Worm (Caenorhabditis elegans) whole organism, L3 larva: ENCODE measurements around the gene dhhc-5.

Experiments
- R02D3.7 ChIP-seq: fragments of 150-350 bp; optimal IDR thresholded peaks from 2 replicates; lab custom pipeline; 2014; ENCODE audit warnings: missing biosample characterization, missing genetic modification characterization
- ZK546.5 ChIP-seq: sonication (generic microtip); optimal IDR thresholded peaks from 2 replicates; lab custom pipeline; 2017; ENCODE audit warnings: missing biosample characterization, missing genetic modification characterization
- aly-2 ChIP-seq: fragments of 150-350 bp; optimal IDR thresholded peaks from 2 replicates; lab custom pipeline; 2014; ENCODE audit warnings: missing biosample characterization, missing genetic modification characterization
- ama-1 ChIP-seq: fragments of 150-350 bp; optimal IDR thresholded peaks from 2 replicates; lab custom pipeline; 2018
- ceh-16 ChIP-seq: sonication (generic microtip); optimal IDR thresholded peaks from 2 replicates; lab custom pipeline; 2017; ENCODE audit warnings: missing biosample characterization, missing genetic modification characterization
- ceh-28 ChIP-seq: fragments of 150-350 bp; optimal IDR thresholded peaks from 2 replicates; lab custom pipeline; 2014; ENCODE audit warnings: missing biosample characterization, missing genetic modification reagents, missing genetic modification characterization
- ceh-9 ChIP-seq: sonication (generic microtip); optimal IDR thresholded peaks from 2 replicates; lab custom pipeline; 2018; ENCODE audit warnings: missing biosample characterization, missing genetic modification characterization
- egl-5 ChIP-seq: fragments of 150-350 bp; optimal IDR thresholded peaks from 2 replicates; lab custom pipeline; 2017; ENCODE audit warnings: missing biosample characterization, missing genetic modification reagents, missing genetic modification characterization, inconsistent platforms
- elt-1 ChIP-seq: fragments of 150-350 bp; optimal IDR thresholded peaks from 2 replicates; lab custom pipeline; 2014; ENCODE audit warnings: missing biosample characterization, missing genetic modification characterization
- elt-2 ChIP-seq: sonication (generic microtip); optimal IDR thresholded peaks from 2 replicates; lab custom pipeline; 2016; ENCODE audit warnings: missing genetic modification reagents, mild to moderate bottlenecking, missing genetic modification characterization, missing compliant biosample characterization
- fkh-10 ChIP-seq: sonication (generic microtip); optimal IDR thresholded peaks from 2 replicates; lab custom pipeline; 2017; ENCODE audit warnings: missing biosample characterization, missing genetic modification reagents, missing genetic modification characterization
- fos-1 ChIP-seq: fragments of 150-350 bp; optimal IDR thresholded peaks from 2 replicates; lab custom pipeline; 2014; ENCODE audit warnings: missing biosample characterization, missing genetic modification characterization
- jun-1 ChIP-seq: fragments of 150-350 bp; optimal IDR thresholded peaks from 2 replicates; lab custom pipeline; 2014; ENCODE audit warnings: missing biosample characterization, missing genetic modification reagents, missing genetic modification characterization
- lin-39 ChIP-seq: fragments of 150-350 bp; optimal IDR thresholded peaks from 2 replicates; lab custom pipeline; 2018; ENCODE audit warnings: missing biosample characterization, missing genetic modification reagents, missing genetic modification characterization
- lsy-12 ChIP-seq: sonication (generic microtip); optimal IDR thresholded peaks from 2 replicates; lab custom pipeline; 2016; ENCODE audit warnings: mild to moderate bottlenecking, missing genetic modification characterization, missing compliant biosample characterization
- mml-1 ChIP-seq: fragments of 150-350 bp; sonication (generic microtip); optimal IDR thresholded peaks from 3 replicates; lab custom pipeline; 2014; ENCODE audit warnings: missing biosample characterization, missing genetic modification characterization
- nfya-1 ChIP-seq: sonication (generic microtip); optimal IDR thresholded peaks from 2 replicates; lab custom pipeline; 2017; ENCODE audit warnings: missing genetic modification characterization, mild to moderate bottlenecking, missing compliant biosample characterization, antibody characterized with exemption, moderate library complexity; ENCODE audit not compliant: insufficient read depth
- nhr-12 ChIP-seq: fragments of 150-350 bp; optimal IDR thresholded peaks from 2 replicates; lab custom pipeline; 2014; ENCODE audit warnings: missing biosample characterization, missing genetic modification characterization
- nhr-23 ChIP-seq: fragments of 150-350 bp; optimal IDR thresholded peaks from 2 replicates; lab custom pipeline; 2014; ENCODE audit warnings: missing biosample characterization, missing genetic modification reagents, missing genetic modification characterization
- nhr-25 ChIP-seq: sonication (generic microtip); optimal IDR thresholded peaks from 2 replicates; lab custom pipeline; 2017; ENCODE audit warnings: missing biosample characterization, missing genetic modification characterization
- nhr-28 ChIP-seq: fragments of 150-350 bp; optimal IDR thresholded peaks from 2 replicates; lab custom pipeline; 2014; ENCODE audit warnings: missing biosample characterization, missing genetic modification characterization
- nhr-67 ChIP-seq: fragments of 150-350 bp; optimal IDR thresholded peaks from 2 replicates; lab custom pipeline; 2014; ENCODE audit warnings: missing biosample characterization, missing genetic modification characterization
- nhr-76 ChIP-seq: fragments of 150-350 bp; sonication (generic microtip); optimal IDR thresholded peaks from 5 replicates; lab custom pipeline; 2014; ENCODE audit warnings: missing biosample characterization, missing genetic modification characterization
- nhr-77 ChIP-seq: fragments of 150-350 bp; optimal IDR thresholded peaks from 2 replicates; lab custom pipeline; 2014; ENCODE audit warnings: missing biosample characterization, missing genetic modification characterization
- pqm-1 ChIP-seq: fragments of 150-350 bp; optimal IDR thresholded peaks from 2 replicates; lab custom pipeline; 2017; ENCODE audit warnings: missing biosample characterization, missing genetic modification characterization, inconsistent platforms
- sea-2 ChIP-seq: fragments of 150-350 bp; sonication (generic microtip); optimal IDR thresholded peaks from 4 replicates; lab custom pipeline; 2014; ENCODE audit warnings: missing biosample characterization, missing genetic modification reagents, missing genetic modification characterization
- skn-1 ChIP-seq: fragments of 150-350 bp; optimal IDR thresholded peaks from 2 replicates; lab custom pipeline; 2014; ENCODE audit warnings: missing biosample characterization, missing genetic modification characterization
- snpc-4 ChIP-seq: fragments of 150-350 bp; optimal IDR thresholded peaks from 2 replicates; lab custom pipeline; 2014; ENCODE audit warnings: missing biosample characterization, missing genetic modification characterization
- tbx-2 ChIP-seq: sonication (generic microtip); optimal IDR thresholded peaks from 2 replicates; lab custom pipeline; 2016; ENCODE audit warnings: mild to moderate bottlenecking, missing genetic modification characterization, missing compliant biosample characterization
- zag-1 ChIP-seq: fragments of 150-350 bp; optimal IDR thresholded peaks from 2 replicates; lab custom pipeline; 2014; ENCODE audit warnings: missing biosample characterization, missing genetic modification characterization
- ztf-4 ChIP-seq: fragments of 150-350 bp; optimal IDR thresholded peaks from 2 replicates; lab custom pipeline; 2014; ENCODE audit warnings: missing biosample characterization, missing genetic modification characterization

Gene dhhc-5

ce11 chrIII:6857390-6857848, 8.6 kb upstream of the dhhc-5 start (continued):
- TF ChIP-seq sea-2 (GFP tag; lab: Kevin White, UChicago) (no peak), egl-5 (tag; lab: Kevin White, UChicago) (no peak), nfya-1 (peak; percentile 33), nhr-77 (tag; lab: Kevin White, UChicago) (no peak), ZK546.5 (tag; lab: Kevin White, UChicago) (no peak), nhr-25 (peak; percentile 3), fos-1 (no peak), nhr-76 (tag; lab: Kevin White, UChicago) (no peak)

ce11 chrIII:6856709-6857108, 7.8 kb upstream of the dhhc-5 start, which contains the start of gene zak-1:
zak-1 (minus strand) TSS chrIII:6856809.
- TF ChIP-seq lin-39 (no peak), nhr-23 (no peak), ZK546.5 (tag; lab: Kevin White, UChicago) (no peak), nhr-67 (tag; lab: Kevin White, UChicago) (no peak), elt-2 (tag; lab: Kevin White, UChicago) (no peak), skn-1 (tag; lab: Kevin White, UChicago) (no peak), ama-1 (lab: Kevin White, UChicago) (no peak), snpc-4 (tag; lab: Kevin White, UChicago) (no peak), fkh-10 (GFP tag; lab: Kevin White, UChicago) (no peak), lsy-12 (tag; lab: Kevin White, UChicago) (no peak), aly-2 (no peak), nhr-12 (tag; lab: Kevin White, UChicago) (no peak), ceh-9 (no peak), nhr-28 (tag; lab: Kevin White, UChicago) (no peak), nfya-1 (no peak), ztf-4 (tag; lab: Kevin White, UChicago) (no peak), pqm-1 (tag; lab: Kevin White, UChicago) (no peak), mml-1 (tag; lab: Kevin White, UChicago) (no peak)

- peak; percentile 75 for TF ChIP-seq pqm-1 (tag; lab: Kevin White, UChicago)
- TF ChIP-seq elt-2 (tag; lab: Kevin White, UChicago), result peak; percentile 97
- no peak for TF ChIP-seq elt-1 (tag; lab: Kevin White, UChicago)
- peak; percentile 58 for TF ChIP-seq jun-1 (tag; lab: Kevin White, UChicago)
- no peak for TF ChIP-seq R02D3.7 (tag; lab: Kevin White, UChicago)
- no peak for TF ChIP-seq nhr-67 (tag; lab: Kevin White, UChicago)
- TF ChIP-seq mml-1 (tag; lab: Kevin White, UChicago), result no peak
- TF ChIP-seq ama-1 (lab: Kevin White, UChicago), result no peak
- TF ChIP-seq snpc-4 (tag; lab: Kevin White, UChicago), result no peak
Measured at ce11 chrIII:6850255-6850654, 1.4 kb upstream of the dhhc-5 start, which contains the start of gene srv-1. srv-1 (plus strand) TSS chrIII:6850385.

ce11 chrIII:6839091-6839490, 9.8 kb downstream of the dhhc-5 start:
- TF ChIP-seq nhr-25 (no peak), lin-39 (no peak), ZK546.5 (tag; lab: Kevin White, UChicago) (no peak), zag-1 (tag; lab: Kevin White, UChicago) (no peak), jun-1 (tag; lab: Kevin White, UChicago) (no peak), tbx-2 (tag; lab: Kevin White, UChicago) (no peak), sea-2 (GFP tag; lab: Kevin White, UChicago) (no peak)
- TF ChIP-seq, all 47 proteins: peak for 0

ce11 chrIII:6837320-6837719, 11.5 kb downstream of the dhhc-5 start:
- no peak for TF ChIP-seq nhr-23
- TF ChIP-seq tbx-2 (tag; lab: Kevin White, UChicago), result no peak
- no peak for TF ChIP-seq skn-1 (tag; lab: Kevin White, UChicago)
- no peak for TF ChIP-seq snpc-4 (tag; lab: Kevin White, UChicago)
- TF ChIP-seq nhr-28 (tag; lab: Kevin White, UChicago), result no peak
- no peak for TF ChIP-seq elt-2 (tag; lab: Kevin White, UChicago)
- TF ChIP-seq ceh-28 (tag; lab: Kevin White, UChicago), result no peak
- TF ChIP-seq jun-1 (tag; lab: Kevin White, UChicago), result no peak
- no peak for TF ChIP-seq ztf-4 (tag; lab: Kevin White, UChicago)
- no peak for TF ChIP-seq nhr-25
- no peak for TF ChIP-seq ceh-16 (tag; lab: Kevin White, UChicago)
- TF ChIP-seq nhr-67 (tag; lab: Kevin White, UChicago), result no peak
